Fruit fly (Drosophila melanogaster) Kc167 (cell line): ENCODE results near the gene CG8209.

ENCODE experiments used
- Myc ChIP-seq: fragments of >200 bp; optimal IDR thresholded peaks from 2 replicates; lab custom pipeline; 2017; ENCODE audit warnings: missing external identifiers
- psq ChIP-seq: fragments of >200 bp; optimal IDR thresholded peaks from 2 replicates; lab custom pipeline; 2017; ENCODE audit warnings: missing external identifiers

DNA sequence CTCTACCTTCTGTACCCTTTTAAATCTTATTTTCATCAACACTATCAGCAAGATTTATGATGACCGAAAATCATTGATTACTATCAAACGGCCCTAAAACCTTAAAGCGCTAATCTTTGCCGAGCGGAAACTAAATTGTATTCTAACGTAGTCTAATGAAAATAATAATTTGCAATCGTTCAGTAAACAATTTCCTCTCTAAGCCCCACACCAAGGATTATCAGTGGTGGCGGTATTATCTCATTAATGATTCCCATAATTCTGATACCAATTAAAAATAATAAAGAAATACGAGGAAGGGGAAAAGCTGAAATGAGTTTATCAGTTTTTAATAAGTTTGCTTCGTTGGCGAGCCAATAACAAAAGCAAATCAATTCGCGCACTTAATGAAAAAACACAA lies 32.3 kb upstream of the CG8209 start:
- no peak for TF ChIP-seq Myc (lab: Kevin White, UChicago)
- no peak for TF ChIP-seq psq (lab: Kevin White, UChicago)
